Fruit fly (Drosophila melanogaster): ENCODE measurements around the gene Svil.

dm6 chr3L:2434179-2434578 lies 56.7 kb downstream of the Svil start:
- TF ChIP-seq acj6 (GFP tag; optimal IDR thresholded peaks at IDR 0.05) (no peak), CG11294 (GFP tag; IDR thresholded peaks at IDR 0.05) (no peak), CG6276 (GFP tag; optimal IDR thresholded peaks at IDR 0.05) (no peak), cyc (GFP tag; optimal IDR thresholded peaks at IDR 0.05) (no peak), Met (GFP tag; optimal IDR thresholded peaks at IDR 0.05) (no peak), CG15336 (GFP tag; IDR thresholded peaks at IDR 0.05) (peak; percentile 50)
